Worm (Caenorhabditis elegans) whole organism, L2 larva: Measurements from ENCODE around the gene egl-36.

ENCODE experiments used
- F13H6.1 ChIP-seq: sonication (generic microtip); optimal IDR thresholded peaks from 2 replicates; lab custom pipeline; 2016; ENCODE audit warnings: missing genetic modification characterization, missing compliant biosample characterization
- R02D3.7 ChIP-seq: fragments of 150-350 bp; optimal IDR thresholded peaks from 2 replicates; lab custom pipeline; 2014; ENCODE audit warnings: missing biosample characterization, missing genetic modification characterization
- Y55F3AM.14 ChIP-seq: fragments of 200-800 bp; sonication (Bioruptor generic); optimal IDR thresholded peaks from 2 replicates; lab custom pipeline; 2018; ENCODE audit warnings: mild to moderate bottlenecking, missing genetic modification characterization, missing compliant biosample characterization
- alr-1 ChIP-seq: fragments of 150-350 bp; optimal IDR thresholded peaks from 2 replicates; lab custom pipeline; 2014; ENCODE audit warnings: missing biosample characterization, missing genetic modification characterization
- aly-2 ChIP-seq: fragments of 150-350 bp; optimal IDR thresholded peaks from 2 replicates; lab custom pipeline; 2014; ENCODE audit warnings: missing biosample characterization, missing genetic modification characterization
- ama-1 ChIP-seq: fragments of 150-350 bp; optimal IDR thresholded peaks from 2 replicates; lab custom pipeline; 2018; ENCODE audit warnings: inconsistent platforms
- blmp-1 ChIP-seq: sonication (generic microtip); optimal IDR thresholded peaks from 2 replicates; lab custom pipeline; 2017; ENCODE audit warnings: missing genetic modification characterization, mild to moderate bottlenecking, missing compliant biosample characterization, antibody characterized with exemption, moderate library complexity; ENCODE audit not compliant: insufficient read depth
- ceh-16 ChIP-seq: fragments of 150-350 bp; optimal IDR thresholded peaks from 2 replicates; lab custom pipeline; 2014; ENCODE audit warnings: missing biosample characterization, missing genetic modification characterization
- crh-2 ChIP-seq: sonication (generic microtip); optimal IDR thresholded peaks from 2 replicates; lab custom pipeline; 2017; ENCODE audit warnings: missing biosample characterization, missing genetic modification characterization
- egl-27 ChIP-seq: sonication (generic microtip); optimal IDR thresholded peaks from 3 replicates; lab custom pipeline; 2017; ENCODE audit warnings: missing biosample characterization, missing genetic modification reagents, missing genetic modification characterization
- elt-3 ChIP-seq: sonication (generic microtip); optimal IDR thresholded peaks from 2 replicates; lab custom pipeline; 2017; ENCODE audit warnings: missing biosample characterization, missing genetic modification characterization
- fos-1 ChIP-seq: fragments of 150-350 bp; optimal IDR thresholded peaks from 2 replicates; lab custom pipeline; 2014; ENCODE audit warnings: missing biosample characterization, missing genetic modification characterization
- gmeb-1 ChIP-seq: fragments of 150-350 bp; optimal IDR thresholded peaks from 2 replicates; lab custom pipeline; 2014; ENCODE audit warnings: missing biosample characterization, missing genetic modification characterization
- lin-11 ChIP-seq: fragments of 150-350 bp; sonication (generic microtip); optimal IDR thresholded peaks from 2 replicates; lab custom pipeline; 2014; ENCODE audit warnings: missing biosample characterization, missing genetic modification characterization, inconsistent platforms, mixed read lengths
- lin-13 ChIP-seq: fragments of 150-350 bp; optimal IDR thresholded peaks from 2 replicates; lab custom pipeline; 2014; ENCODE audit warnings: missing biosample characterization, missing genetic modification reagents, missing genetic modification characterization
- lin-39 ChIP-seq: fragments of 150-350 bp; optimal IDR thresholded peaks from 2 replicates; lab custom pipeline; 2014; ENCODE audit warnings: missing biosample characterization, missing genetic modification reagents, missing genetic modification characterization
- lsy-2 ChIP-seq, 2 experiments: fragments of 150-350 bp in 1 of 2; sonication (generic microtip) in 1 of 2; optimal IDR thresholded peaks; 2 replicates each; lab custom pipeline; 2014 to 2017; ENCODE audit warnings: missing biosample characterization in 2 of 2, missing genetic modification characterization in 2 of 2
- mab-5 ChIP-seq: fragments of 150-350 bp; optimal IDR thresholded peaks from 2 replicates; lab custom pipeline; 2014; ENCODE audit warnings: missing biosample characterization, missing genetic modification characterization
- mbf-1 ChIP-seq: sonication (generic microtip); optimal IDR thresholded peaks from 2 replicates; lab custom pipeline; 2017; ENCODE audit warnings: missing biosample characterization, missing genetic modification characterization
- mdl-1 ChIP-seq, 2 experiments: fragments of 150-350 bp in 1 of 2; sonication (generic microtip) in 1 of 2; optimal IDR thresholded peaks; 2 replicates each; lab custom pipeline; 2017; ENCODE audit warnings: missing biosample characterization in 2 of 2, missing genetic modification characterization in 2 of 2
- nhr-10 ChIP-seq: sonication (generic microtip); optimal IDR thresholded peaks from 2 replicates; lab custom pipeline; 2017; ENCODE audit warnings: missing biosample characterization, missing genetic modification characterization
- nhr-12 ChIP-seq: fragments of 150-350 bp; optimal IDR thresholded peaks from 2 replicates; lab custom pipeline; 2014; ENCODE audit warnings: missing biosample characterization, missing genetic modification characterization
- nhr-129 ChIP-seq: fragments of 150-350 bp; optimal IDR thresholded peaks from 2 replicates; lab custom pipeline; 2014; ENCODE audit warnings: missing biosample characterization, missing genetic modification characterization
- nhr-21 ChIP-seq: fragments of 150-350 bp; optimal IDR thresholded peaks from 2 replicates; lab custom pipeline; 2014; ENCODE audit warnings: missing biosample characterization, missing genetic modification characterization
- nhr-23 ChIP-seq: fragments of 150-350 bp; optimal IDR thresholded peaks from 2 replicates; lab custom pipeline; 2014; ENCODE audit warnings: missing biosample characterization, missing genetic modification reagents, missing genetic modification characterization
- nhr-25 ChIP-seq: fragments of 150-350 bp; sonication (generic microtip); optimal IDR thresholded peaks from 3 replicates; lab custom pipeline; 2014; ENCODE audit warnings: missing biosample characterization, missing genetic modification characterization
- sem-4 ChIP-seq: fragments of 150-350 bp; optimal IDR thresholded peaks from 2 replicates; lab custom pipeline; 2014; ENCODE audit warnings: missing biosample characterization, missing genetic modification reagents, missing genetic modification characterization
- sma-3 ChIP-seq: sonication (generic microtip); optimal IDR thresholded peaks from 2 replicates; lab custom pipeline; 2016; ENCODE audit warnings: missing genetic modification reagents, missing genetic modification characterization, missing compliant biosample characterization
- sma-9 ChIP-seq, 2 experiments: fragments of 150-350 bp in 1 of 2; sonication (generic microtip) in 1 of 2; optimal IDR thresholded peaks; 2 replicates each; lab custom pipeline; 2014 to 2016; ENCODE audit warnings: missing genetic modification characterization in 2 of 2, mild to moderate bottlenecking in 1 of 2, missing biosample characterization in 1 of 2, missing compliant biosample characterization in 1 of 2, missing genetic modification reagents in 1 of 2, moderate library complexity in 1 of 2
- snpc-4 ChIP-seq: fragments of 150-350 bp; optimal IDR thresholded peaks from 2 replicates; lab custom pipeline; 2014; ENCODE audit warnings: missing biosample characterization, missing genetic modification characterization
- unc-39 ChIP-seq: fragments of 150-350 bp; optimal IDR thresholded peaks from 2 replicates; lab custom pipeline; 2014; ENCODE audit warnings: missing biosample characterization, missing genetic modification characterization
- zag-1 ChIP-seq: fragments of 150-350 bp; optimal IDR thresholded peaks from 2 replicates; lab custom pipeline; 2014; ENCODE audit warnings: missing biosample characterization, missing genetic modification characterization
- ztf-1 ChIP-seq: fragments of 200-800 bp; sonication (Bioruptor generic); conservative IDR thresholded peaks from 2 replicates; pipeline ENCODE4 v1.3.6; 2022; ENCODE audit warnings: missing genetic modification characterization, missing compliant biosample characterization
- ztf-11 ChIP-seq: sonication (generic microtip); optimal IDR thresholded peaks from 2 replicates; lab custom pipeline; 2017; ENCODE audit warnings: missing biosample characterization, missing genetic modification characterization
- ztf-4 ChIP-seq: fragments of 150-350 bp; optimal IDR thresholded peaks from 2 replicates; lab custom pipeline; 2014; ENCODE audit warnings: missing biosample characterization, missing genetic modification characterization

The egl-36 gene

DNA sequence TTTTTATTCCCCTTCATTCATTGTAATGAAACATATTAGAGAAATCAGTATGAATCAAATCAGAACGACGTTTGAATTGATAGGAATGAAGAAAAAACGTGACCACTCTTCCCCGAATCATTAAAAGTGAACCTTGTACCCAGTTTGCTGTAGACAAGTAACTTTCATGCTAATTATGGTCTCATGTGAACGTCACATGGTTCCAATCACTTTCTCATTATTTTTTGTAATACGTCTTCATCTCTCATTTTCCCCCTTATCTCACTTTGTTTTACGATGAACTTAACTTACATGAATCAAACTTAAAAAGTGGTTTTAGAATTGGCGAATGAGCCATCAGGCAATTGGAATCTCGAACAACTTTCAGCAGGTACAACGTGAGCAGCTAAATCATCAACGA lies 38.6 kb downstream of the egl-36 start:
- peak; percentile 30 for TF ChIP-seq sem-4
- peak; percentile 50 for TF ChIP-seq gmeb-1 (tag; lab: Kevin White, UChicago)
- peak; percentile 92 for TF ChIP-seq nhr-25
- TF ChIP-seq crh-2, result peak; percentile 77
- peak; percentile 98 for TF ChIP-seq sma-9 (GFP tag; optimal IDR thresholded peaks at IDR 0.05; lab: Kevin White, UChicago)
- TF ChIP-seq sma-9 (tag; optimal IDR thresholded peaks at IDR 0.05; lab: Kevin White, UChicago), result no peak
- TF ChIP-seq nhr-21 (tag; lab: Kevin White, UChicago), result peak; percentile 67
- no peak for TF ChIP-seq elt-3 (tag; lab: Kevin White, UChicago)
- TF ChIP-seq nhr-12 (tag; lab: Kevin White, UChicago), result no peak
- TF ChIP-seq sma-3 (GFP tag; lab: Kevin White, UChicago), result peak; percentile 83
- peak; percentile 90 for TF ChIP-seq blmp-1 (tag; lab: Kevin White, UChicago)
- peak in 1 of 2 experiments; percentile 20 for TF ChIP-seq lsy-2 (tag; optimal IDR thresholded peaks at IDR 0.05; lab: Kevin White, UChicago)
- TF ChIP-seq ama-1 (lab: Kevin White, UChicago), result no peak
- TF ChIP-seq Y55F3AM.14 (GFP tag; lab: Kevin White, UChicago), result no peak
- no peak for TF ChIP-seq nhr-10
- no peak for TF ChIP-seq zag-1 (tag; lab: Kevin White, UChicago)
- TF ChIP-seq alr-1 (tag; lab: Kevin White, UChicago), result no peak
- TF ChIP-seq nhr-23, result no peak
- TF ChIP-seq ztf-4, result peak; percentile 26
- TF ChIP-seq R02D3.7 (tag; lab: Kevin White, UChicago), result no peak
- no peak for TF ChIP-seq nhr-129 (tag; lab: Kevin White, UChicago)
- no peak for TF ChIP-seq unc-39 (tag; lab: Kevin White, UChicago)

DNA sequence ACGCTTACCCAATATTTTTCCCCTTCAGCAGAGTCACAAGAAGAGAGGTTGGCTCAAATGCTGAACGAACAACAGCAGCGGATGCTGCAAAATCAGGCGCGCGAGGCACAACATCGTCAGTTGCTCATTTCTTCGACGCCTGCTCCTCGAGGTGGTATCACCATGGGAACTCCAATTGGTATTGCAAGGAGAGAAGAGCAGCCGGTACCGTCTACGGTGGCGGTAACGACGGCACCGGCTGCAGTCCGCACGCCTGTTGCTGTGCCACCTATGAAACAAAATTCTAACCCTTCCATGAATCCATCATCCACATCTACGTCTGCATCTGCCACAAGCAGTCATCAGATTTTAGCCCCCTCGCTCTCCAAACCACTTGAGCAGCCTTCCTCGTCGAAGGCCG lies 40.7 kb downstream of the egl-36 start:
- TF ChIP-seq nhr-25 (no peak), blmp-1 (tag; lab: Kevin White, UChicago) (no peak), gmeb-1 (tag; lab: Kevin White, UChicago) (no peak), mab-5 (tag; lab: Kevin White, UChicago) (no peak), lin-39 (tag; lab: Kevin White, UChicago) (no peak), sem-4 (no peak), Y55F3AM.14 (GFP tag; lab: Kevin White, UChicago) (no peak), ceh-16 (no peak), F13H6.1 (tag; lab: Kevin White, UChicago) (no peak), nhr-10 (no peak), lin-13 (no peak), ztf-4 (no peak), mbf-1 (tag; lab: Kevin White, UChicago) (no peak), mdl-1 (tag; optimal IDR thresholded peaks at IDR 0.05; lab: Kevin White, UChicago) (no peak), snpc-4 (tag; lab: Kevin White, UChicago) (no peak)

DNA sequence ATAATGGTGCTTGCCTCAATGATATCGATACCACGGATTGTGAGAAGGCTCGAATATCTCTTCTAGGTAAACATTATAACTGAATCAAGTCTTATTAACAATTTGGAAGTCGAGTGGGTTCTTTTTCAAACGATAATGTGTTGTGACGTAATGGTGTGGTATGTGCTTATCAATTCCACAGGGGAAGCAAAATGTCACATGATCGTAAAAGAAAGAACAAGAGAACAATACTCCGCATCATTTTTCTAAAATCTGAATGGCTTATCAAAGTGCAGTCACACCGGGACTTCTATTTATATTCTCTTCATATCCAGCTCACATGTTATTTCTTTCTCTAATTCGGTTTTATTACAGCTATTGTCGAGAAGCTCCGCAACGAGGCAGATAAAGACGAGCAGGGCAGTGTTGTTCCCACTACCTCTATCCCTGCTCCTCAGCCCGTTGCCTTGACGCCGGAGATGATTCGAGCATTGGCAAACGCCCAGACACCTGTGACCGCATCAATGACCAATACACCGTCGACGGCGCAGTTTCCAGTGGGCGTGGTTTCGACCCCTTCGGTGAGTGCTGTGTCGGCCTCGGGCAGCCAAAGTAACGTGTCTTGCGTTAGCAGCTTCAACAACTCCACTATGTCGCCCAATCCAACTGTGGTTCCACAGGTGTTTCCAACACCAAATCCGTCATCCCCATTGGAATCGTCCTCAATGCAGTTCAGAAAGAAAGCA lies 46.6 kb downstream of the egl-36 start:
- TF ChIP-seq zag-1 (tag; lab: Kevin White, UChicago) (no peak), nhr-129 (tag; lab: Kevin White, UChicago) (peak; percentile 23), fos-1 (tag; lab: Kevin White, UChicago) (peak; percentile 33), unc-39 (tag; lab: Kevin White, UChicago) (no peak), F13H6.1 (tag; lab: Kevin White, UChicago) (no peak), ztf-1 (no peak), gmeb-1 (tag; lab: Kevin White, UChicago) (peak; percentile 11), crh-2 (peak; percentile 6)

DNA sequence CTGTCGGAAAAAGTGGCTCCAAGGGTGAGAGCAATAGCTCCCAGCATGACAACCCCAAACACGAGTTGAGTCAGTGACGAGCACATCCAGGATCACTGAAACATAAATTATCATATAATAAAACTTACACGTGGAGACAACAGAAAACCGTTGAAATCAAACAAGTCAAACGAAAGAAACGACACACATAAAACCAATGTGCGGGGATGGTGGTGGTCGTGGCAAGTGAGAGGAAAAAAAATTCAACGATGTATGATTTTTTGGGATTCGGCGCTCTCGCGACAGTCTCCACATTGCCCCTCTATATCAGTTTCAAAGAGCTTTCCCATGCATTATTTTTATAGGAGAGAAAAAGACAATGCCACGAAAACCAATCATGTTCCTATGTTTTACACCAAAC lies 49.7 kb downstream of the egl-36 start, which contains the start of gene clc-4:
TSS of gene clc-4 (minus strand) at position 101 of the 400 bp plus-strand sequence.
- TF ChIP-seq aly-2 (tag; lab: Kevin White, UChicago) (no peak), lsy-2 (tag; optimal IDR thresholded peaks at IDR 0.05; lab: Kevin White, UChicago) (no peak), snpc-4 (tag; lab: Kevin White, UChicago) (no peak), ceh-16 (no peak), lin-39 (tag; lab: Kevin White, UChicago) (no peak), lin-11 (tag; lab: Kevin White, UChicago) (no peak), sma-9 (GFP tag; optimal IDR thresholded peaks at IDR 0.05; lab: Kevin White, UChicago) (no peak), sma-9 (tag; optimal IDR thresholded peaks at IDR 0.05; lab: Kevin White, UChicago) (no peak), ztf-11 (no peak), egl-27 (tag; lab: Kevin White, UChicago) (no peak)
- TF ChIP-seq, all 48 proteins: peak for 0
